Worm (Caenorhabditis elegans) whole organism, midembryonic: ENCODE measurements around the gene srh-30.

Source experiments
- T22C8.4 ChIP-seq: fragments of 200-800 bp; sonication (Bioruptor generic); IDR thresholded peaks from 2 replicates; pipeline ENCODE4 v1.3.6; 2022; ENCODE audit warnings: missing genetic modification characterization, missing compliant biosample characterization
- cog-1 ChIP-seq: sonication (generic microtip); optimal IDR thresholded peaks from 2 replicates; lab custom pipeline; 2016; ENCODE audit warnings: missing genetic modification characterization, missing compliant biosample characterization
- med-1 ChIP-seq: sonication (generic microtip); optimal IDR thresholded peaks from 2 replicates; lab custom pipeline; 2017; ENCODE audit warnings: missing genetic modification characterization, mild to moderate bottlenecking, missing compliant biosample characterization, antibody characterized with exemption, missing genetic modification reagents; ENCODE audit not compliant: insufficient read depth
- tab-1 ChIP-seq: fragments of 200-800 bp; sonication (Bioruptor generic); IDR thresholded peaks from 2 replicates; pipeline ENCODE4 v1.3.6; 2022; ENCODE audit warnings: missing genetic modification characterization, missing compliant biosample characterization
- ztf-23 ChIP-seq: fragments of 200-800 bp; sonication (Bioruptor generic); IDR thresholded peaks from 2 replicates; pipeline ENCODE4 v1.3.6; 2022; ENCODE audit warnings: missing genetic modification reagents, missing genetic modification characterization, missing compliant biosample characterization

DNA sequence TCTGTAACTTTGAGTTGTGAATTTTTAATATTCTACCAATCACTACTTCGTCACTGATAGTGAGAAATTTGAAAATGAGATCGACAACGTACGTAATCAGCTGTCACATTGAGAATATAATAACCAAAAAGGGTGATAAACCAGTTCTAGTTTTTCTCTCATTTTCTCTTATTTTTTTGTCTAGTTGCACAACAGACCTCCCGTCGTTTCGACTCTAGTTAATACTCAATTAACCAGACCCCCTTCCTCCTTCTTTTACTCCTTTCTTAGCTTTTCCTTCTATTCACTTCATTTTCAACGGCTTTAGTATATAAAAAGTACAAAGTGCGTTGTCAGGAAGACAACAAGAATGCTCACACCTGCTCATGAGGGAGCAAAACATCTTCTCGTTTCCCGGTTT lies 44.3 kb downstream of the srh-30 start, which contains the start of gene ZC487.1:
- TF ChIP-seq ztf-23 (GFP tag; lab: Robert Waterston, UW) (no peak), cog-1 (tag; lab: Kevin White, UChicago) (no peak), T22C8.4 (GFP tag; lab: Robert Waterston, UW) (no peak), tab-1 (GFP tag; lab: Robert Waterston, UW) (no peak), med-1 (GFP tag; lab: Kevin White, UChicago) (no peak)
